Fruit fly (Drosophila melanogaster) whole organism, prepupa: ENCODE measurements around the gene MED15.

Experiments
- CG15336 ChIP-seq: fragments of 200-800 bp; sonication (Bioruptor generic); IDR thresholded peaks from 2 replicates; pipeline ENCODE4 v1.3.6; 2022; ENCODE audit warnings: missing biosample characterization, missing genetic modification characterization
- Gug ChIP-seq: fragments of 200-800 bp; sonication (Bioruptor generic); IDR thresholded peaks from 2 replicates; pipeline ENCODE4 v1.3.6; 2022; ENCODE audit warnings: missing biosample characterization, missing genetic modification characterization

dm6 chr2L:430820-431628 lies 41.8 kb upstream of the MED15 start, which contains the start of gene ex:
- TF ChIP-seq Gug (GFP tag; lab: Robert Waterston, UW) (no peak), CG15336 (GFP tag; lab: Robert Waterston, UW) (peak; percentile 71; the same call in 1 of the 2 replicates)
